Worm (Caenorhabditis elegans): ENCODE measurements around the gene F46E10.3.

The F46E10.3 gene

ce11 chrV:6517305-6518224 lies 532 bp upstream of the F46E10.3 start:
- no peak for TF ChIP-seq lin-11 (tag; optimal IDR thresholded peaks at IDR 0.05)
- no peak for TF ChIP-seq ceh-2 (tag; optimal IDR thresholded peaks at IDR 0.05)
- no peak for TF ChIP-seq rnt-1 (tag; optimal IDR thresholded peaks at IDR 0.05)
- TF ChIP-seq ceh-18 (tag; optimal IDR thresholded peaks at IDR 0.05), result no peak
- TF ChIP-seq ceh-22 (tag; optimal IDR thresholded peaks at IDR 0.05), result no peak
- TF ChIP-seq ama-1 (optimal IDR thresholded peaks at IDR 0.05), result no peak
- no peak for TF ChIP-seq syd-9 (tag; optimal IDR thresholded peaks at IDR 0.05)
- no peak for TF ChIP-seq hlh-15 (tag; optimal IDR thresholded peaks at IDR 0.05)

- TF ChIP-seq syd-9 (tag; optimal IDR thresholded peaks at IDR 0.05) (no peak), fkh-6 (tag; optimal IDR thresholded peaks at IDR 0.05) (no peak), nfya-1 (tag; optimal IDR thresholded peaks at IDR 0.05) (no peak), sox-4 (tag; optimal IDR thresholded peaks at IDR 0.05) (no peak), npax-4 (tag; optimal IDR thresholded peaks at IDR 0.05) (no peak), T23F11.4 (GFP tag; optimal IDR thresholded peaks at IDR 0.05) (no peak), ahr-1 (tag; optimal IDR thresholded peaks at IDR 0.05) (no peak), nhr-232 (tag; optimal IDR thresholded peaks at IDR 0.05) (no peak), unc-3 (GFP tag; conservative IDR thresholded peaks at IDR 0.05) (no peak), unc-3 (tag; optimal IDR thresholded peaks at IDR 0.05) (no peak)
Observed at ce11 chrV:6520385-6521080, 2.4 kb downstream of the F46E10.3 start, which contains the start of the genes F46E10.2 and F46E10.18. TSS of gene F46E10.2 (plus strand) at chrV:6520435. TSS of gene F46E10.18 (plus strand) at chrV:6521030.

- TF ChIP-seq elt-2 (tag; optimal IDR thresholded peaks at IDR 0.05) (peak; percentile 10), unc-3 (GFP tag; conservative IDR thresholded peaks at IDR 0.05) (no peak), unc-3 (tag; optimal IDR thresholded peaks at IDR 0.05) (no peak)
Observed at ce11 chrV:6522879-6523497, 4.9 kb downstream of the F46E10.3 start.

ce11 chrV:6524757-6525156 lies 6.7 kb downstream of the F46E10.3 start, which contains the start of gene acs-1:
TSS of gene acs-1 (plus strand) at chrV:6524989.
- TF ChIP-seq pqm-1 (tag; optimal IDR thresholded peaks at IDR 0.05), result no peak
- TF ChIP-seq ceh-48 (tag; optimal IDR thresholded peaks at IDR 0.05), result no peak
- TF ChIP-seq rnt-1 (tag; optimal IDR thresholded peaks at IDR 0.05), result no peak
- peak; percentile 43 for TF ChIP-seq elt-2 (tag; optimal IDR thresholded peaks at IDR 0.05)
- no peak for TF ChIP-seq ttx-3 (tag; optimal IDR thresholded peaks at IDR 0.05)

ce11 chrV:6533030-6533429 lies 14.9 kb downstream of the F46E10.3 start, which contains the start of gene hpo-26:
TSS of gene hpo-26 (minus strand) at chrV:6533060.
- peak; percentile 6 for TF ChIP-seq ama-1 (optimal IDR thresholded peaks at IDR 0.05)
- TF ChIP-seq syd-9 (tag; optimal IDR thresholded peaks at IDR 0.05), result no peak
- TF ChIP-seq pros-1 (tag; optimal IDR thresholded peaks at IDR 0.05), result no peak
- TF ChIP-seq tbx-7 (tag; optimal IDR thresholded peaks at IDR 0.05), result no peak
- TF ChIP-seq nhr-232 (tag; optimal IDR thresholded peaks at IDR 0.05), result no peak

ce11 chrV:6538323-6538722 lies 20.2 kb downstream of the F46E10.3 start:
- no peak for TF ChIP-seq lin-11 (tag; optimal IDR thresholded peaks at IDR 0.05)
- no peak for TF ChIP-seq sox-2 (GFP tag; IDR thresholded peaks at IDR 0.05)
- TF ChIP-seq pha-2 (tag; optimal IDR thresholded peaks at IDR 0.05), result no peak
- no peak for TF ChIP-seq unc-86 (tag; optimal IDR thresholded peaks at IDR 0.05)
- peak; percentile 32 for TF ChIP-seq ceh-31 (tag; optimal IDR thresholded peaks at IDR 0.05)
- peak; percentile 13 for TF ChIP-seq nfya-1 (tag; optimal IDR thresholded peaks at IDR 0.05)
- peak; percentile 30 for TF ChIP-seq C08G9.2 (tag; optimal IDR thresholded peaks at IDR 0.05)
- peak; percentile 3 for TF ChIP-seq hlh-6 (tag; optimal IDR thresholded peaks at IDR 0.05)
- peak; percentile 45 for TF ChIP-seq ceh-18 (tag; optimal IDR thresholded peaks at IDR 0.05)
- TF ChIP-seq unc-42 (tag; optimal IDR thresholded peaks at IDR 0.05), result peak; percentile 32
- 0 out of 2 replicates have a peak, but pooled peaks have one; percentile 29 for TF ChIP-seq ceh-45 (GFP tag; IDR thresholded peaks at IDR 0.05)
